Worm (Caenorhabditis elegans): ENCODE data around the gene clec-185.

- TF ChIP-seq ama-1 (optimal IDR thresholded peaks at IDR 0.05) (no peak), tbx-37 (GFP tag; conservative IDR thresholded peaks at IDR 0.05) (no peak), aly-1 (tag; optimal IDR thresholded peaks at IDR 0.05) (no peak), F13C5.2 (tag; optimal IDR thresholded peaks at IDR 0.05) (no peak), flt-1 (GFP tag; IDR thresholded peaks at IDR 0.05) (no peak)
Measured at ce11 chrIV:12419291-12419690, 19.2 kb upstream of the clec-185 start.

Measured in whole organism, early embryonic.